Fruit fly (Drosophila melanogaster) whole organism, embryonic: ENCODE data around the gene Der-2.
A peak's percentile ranks its signal among the peaks of the same experiment; 100 is the strongest.

Source experiments
- Atf-2 ChIP-seq: fragments of 200-800 bp; sonication (Bioruptor generic); optimal IDR thresholded peaks from 2 replicates; lab custom pipeline; 2016; ENCODE audit warnings: missing biosample characterization, missing genetic modification characterization
- CG10267 ChIP-seq: fragments of 200-800 bp; sonication (Bioruptor generic); optimal IDR thresholded peaks from 2 replicates; lab custom pipeline; 2018; ENCODE audit warnings: missing biosample characterization, mild to moderate bottlenecking, missing genetic modification characterization, moderate library complexity
- CG10274 ChIP-seq: fragments of 200-800 bp; sonication (Bioruptor generic); optimal IDR thresholded peaks from 3 replicates; lab custom pipeline; 2017; ENCODE audit warnings: missing biosample characterization, mild to moderate bottlenecking, missing genetic modification characterization
- CG11247 ChIP-seq: fragments of 200-800 bp; sonication (Bioruptor generic); IDR thresholded peaks from 2 replicates; pipeline ENCODE4 v1.3.6; 2022; ENCODE audit warnings: missing biosample characterization, missing genetic modification characterization
- CG13424 ChIP-seq: fragments of 200-800 bp; sonication (Bioruptor generic); optimal IDR thresholded peaks from 2 replicates; lab custom pipeline; 2019; ENCODE audit warnings: missing biosample characterization, mild to moderate bottlenecking, missing genetic modification characterization, moderate library complexity
- CG15073 ChIP-seq: fragments of 200-800 bp; sonication (Bioruptor generic); optimal IDR thresholded peaks from 2 replicates; lab custom pipeline; 2016; ENCODE audit warnings: missing biosample characterization, missing genetic modification characterization
- CG17359 ChIP-seq: fragments of 200-800 bp; sonication (Bioruptor generic); optimal IDR thresholded peaks from 3 replicates; lab custom pipeline; 2018; ENCODE audit warnings: missing biosample characterization, mild to moderate bottlenecking, missing genetic modification characterization, moderate library complexity
- CG17385 ChIP-seq: fragments of 200-800 bp; sonication (Bioruptor generic); optimal IDR thresholded peaks from 3 replicates; lab custom pipeline; 2018; ENCODE audit warnings: missing biosample characterization, mild to moderate bottlenecking, missing genetic modification characterization
- CG32532 ChIP-seq: fragments of 200-800 bp; sonication (Bioruptor generic); IDR thresholded peaks from 2 replicates; pipeline ENCODE4 v1.3.6; 2022; ENCODE audit warnings: missing biosample characterization, missing genetic modification characterization
- CG33213 ChIP-seq: fragments of 200-800 bp; sonication (Bioruptor generic); optimal IDR thresholded peaks from 3 replicates; lab custom pipeline; 2016; ENCODE audit warnings: missing biosample characterization, missing genetic modification characterization
- CG3407 ChIP-seq: fragments of 200-800 bp; sonication (Bioruptor generic); optimal IDR thresholded peaks from 2 replicates; lab custom pipeline; 2018; ENCODE audit warnings: missing biosample characterization, mild to moderate bottlenecking, missing genetic modification characterization
- CG34422 ChIP-seq: fragments of 200-800 bp; sonication (Bioruptor generic); IDR thresholded peaks from 3 replicates; pipeline ENCODE4 v1.3.6; 2022; ENCODE audit warnings: missing biosample characterization, missing genetic modification characterization
- CG42726 ChIP-seq: fragments of 200-800 bp; sonication (Bioruptor generic); IDR thresholded peaks from 2 replicates; pipeline ENCODE4 v1.3.6; 2022; ENCODE audit warnings: missing biosample characterization, missing genetic modification characterization; ENCODE audit not compliant: partially characterized antibody
- CG4328 ChIP-seq: fragments of 200-800 bp; sonication (Bioruptor generic); optimal IDR thresholded peaks from 3 replicates; lab custom pipeline; 2017; ENCODE audit warnings: missing biosample characterization, missing genetic modification reagents, missing genetic modification characterization
- CG4707 ChIP-seq: fragments of 200-800 bp; sonication (Bioruptor generic); optimal IDR thresholded peaks from 2 replicates; lab custom pipeline; 2018; ENCODE audit warnings: missing biosample characterization, mild to moderate bottlenecking, missing genetic modification characterization, moderate library complexity
- CG5953 ChIP-seq: fragments of 200-800 bp; sonication (Bioruptor generic); IDR thresholded peaks from 2 replicates; pipeline ENCODE4 v1.3.6; 2022; ENCODE audit warnings: missing biosample characterization, missing genetic modification characterization
- CG6689 ChIP-seq: fragments of 200-800 bp; sonication (Bioruptor generic); IDR thresholded peaks from 2 replicates; pipeline ENCODE4 v1.3.6; 2022; ENCODE audit warnings: missing biosample characterization, missing genetic modification characterization
- CG7786 ChIP-seq: fragments of 200-800 bp; sonication (Bioruptor generic); optimal IDR thresholded peaks from 2 replicates; lab custom pipeline; 2016; ENCODE audit warnings: missing biosample characterization, missing genetic modification characterization
- CG8388 ChIP-seq: fragments of 200-800 bp; sonication (Bioruptor generic); optimal IDR thresholded peaks from 2 replicates; lab custom pipeline; 2019; ENCODE audit warnings: missing biosample characterization, mild to moderate bottlenecking, missing genetic modification characterization, moderate library complexity
- Dad ChIP-seq: fragments of 200-800 bp; sonication (Bioruptor generic); optimal IDR thresholded peaks from 3 replicates; lab custom pipeline; 2016; ENCODE audit warnings: missing biosample characterization, missing genetic modification characterization
- Doc2 ChIP-seq: fragments of 200-800 bp; sonication (Bioruptor generic); IDR thresholded peaks from 2 replicates; pipeline ENCODE4 v1.3.6; 2022; ENCODE audit warnings: missing biosample characterization, missing genetic modification characterization
- Fer1 ChIP-seq: fragments of 200-800 bp; sonication (Bioruptor generic); optimal IDR thresholded peaks from 2 replicates; lab custom pipeline; 2017; ENCODE audit warnings: missing biosample characterization, mild to moderate bottlenecking, missing genetic modification characterization
- Hr39 ChIP-seq: fragments of >200 bp; optimal IDR thresholded peaks from 2 replicates; lab custom pipeline; 2017
- Kr ChIP-seq: fragments of 200-800 bp; sonication (Bioruptor generic); optimal IDR thresholded peaks from 2 replicates; lab custom pipeline; 2017; ENCODE audit warnings: missing biosample characterization, mild to moderate bottlenecking, missing genetic modification characterization
- Mad ChIP-seq: fragments of 200-800 bp; sonication (Bioruptor generic); optimal IDR thresholded peaks from 2 replicates; lab custom pipeline; 2016; ENCODE audit warnings: missing biosample characterization, missing genetic modification characterization
- Poxn ChIP-seq: fragments of 200-800 bp; sonication (Bioruptor generic); IDR thresholded peaks from 2 replicates; pipeline ENCODE4 v1.3.6; 2022; ENCODE audit warnings: missing biosample characterization, missing genetic modification characterization
- Stat92E ChIP-seq, 3 experiments: fragments of >200 bp in 2 of 3; fragments of 200-800 bp in 1 of 3; sonication (Bioruptor generic) in 1 of 3; optimal IDR thresholded peaks; 2 replicates each; lab custom pipeline; 2017 to 2019; ENCODE audit warnings: missing biosample characterization in 3 of 3, missing genetic modification characterization in 3 of 3, mild to moderate bottlenecking in 1 of 3, moderate library complexity in 1 of 3
- btn ChIP-seq: fragments of 200-800 bp; sonication (Bioruptor generic); optimal IDR thresholded peaks from 2 replicates; lab custom pipeline; 2016; ENCODE audit warnings: missing biosample characterization, missing genetic modification characterization
- cato ChIP-seq: fragments of 200-800 bp; sonication (Bioruptor generic); optimal IDR thresholded peaks from 2 replicates; lab custom pipeline; 2016; ENCODE audit warnings: missing biosample characterization, missing genetic modification characterization, borderline replicate concordance
- cg ChIP-seq: fragments of 200-800 bp; sonication (Bioruptor generic); optimal IDR thresholded peaks from 3 replicates; lab custom pipeline; 2019; ENCODE audit warnings: missing biosample characterization, mild to moderate bottlenecking, missing genetic modification characterization, moderate library complexity
- chif ChIP-seq, 2 experiments: fragments of 200-800 bp; sonication (Bioruptor generic); optimal IDR thresholded peaks; 3 replicates each; lab custom pipeline; 2016; ENCODE audit warnings: missing biosample characterization in 2 of 2, missing genetic modification characterization in 2 of 2
- chinmo ChIP-seq: fragments of 200-800 bp; sonication (Bioruptor generic); IDR thresholded peaks from 4 replicates; pipeline ENCODE4 v1.3.6; 2022; ENCODE audit warnings: missing biosample characterization, missing genetic modification characterization; ENCODE audit not compliant: partially characterized antibody
- danr ChIP-seq: fragments of 200-800 bp; sonication (Bioruptor generic); IDR thresholded peaks from 2 replicates; pipeline ENCODE4 v1.3.6; 2022; ENCODE audit warnings: missing biosample characterization, missing genetic modification characterization
- dmrt99B ChIP-seq: fragments of 200-800 bp; sonication (Bioruptor generic); optimal IDR thresholded peaks from 2 replicates; lab custom pipeline; 2018; ENCODE audit warnings: missing biosample characterization, mild to moderate bottlenecking, missing genetic modification characterization, moderate library complexity
- knrl ChIP-seq: fragments of 200-800 bp; sonication (Bioruptor generic); IDR thresholded peaks from 3 replicates; pipeline ENCODE4 v1.3.6; 2022; ENCODE audit warnings: missing biosample characterization, missing genetic modification characterization; ENCODE audit not compliant: partially characterized antibody
- lab ChIP-seq: fragments of 200-800 bp; sonication (Bioruptor generic); optimal IDR thresholded peaks from 3 replicates; lab custom pipeline; 2017; ENCODE audit warnings: missing biosample characterization, missing genetic modification characterization, mild to moderate bottlenecking, moderate library complexity, missing genetic modification reagents
- lola ChIP-seq, 3 experiments: fragments of >200 bp in 2 of 3; fragments of 200-800 bp in 1 of 3; sonication (Bioruptor generic) in 1 of 3; optimal IDR thresholded peaks; 2 replicates each; lab custom pipeline; 2017 to 2019; ENCODE audit warnings: missing biosample characterization in 3 of 3, missing genetic modification characterization in 3 of 3, mild to moderate bottlenecking in 1 of 3, moderate library complexity in 1 of 3
- nau ChIP-seq: fragments of 200-800 bp; sonication (Bioruptor generic); optimal IDR thresholded peaks from 3 replicates; lab custom pipeline; 2017; ENCODE audit warnings: missing biosample characterization, mild to moderate bottlenecking, missing genetic modification characterization, missing genetic modification reagents
- odd ChIP-seq: fragments of 200-800 bp; sonication (Bioruptor generic); optimal IDR thresholded peaks from 2 replicates; lab custom pipeline; 2017; ENCODE audit warnings: missing biosample characterization, mild to moderate bottlenecking, missing genetic modification characterization
- pfk ChIP-seq: fragments of 200-800 bp; sonication (Bioruptor generic); optimal IDR thresholded peaks from 2 replicates; lab custom pipeline; 2018; ENCODE audit warnings: missing biosample characterization, mild to moderate bottlenecking, missing genetic modification characterization, moderate library complexity
- ro ChIP-seq: fragments of 200-800 bp; sonication (Bioruptor generic); IDR thresholded peaks from 2 replicates; pipeline ENCODE4 v1.3.6; 2022; ENCODE audit warnings: missing biosample characterization, missing genetic modification characterization
- sd ChIP-seq: fragments of 200-800 bp; sonication (Bioruptor generic); optimal IDR thresholded peaks from 3 replicates; lab custom pipeline; 2018; ENCODE audit warnings: missing biosample characterization, mild to moderate bottlenecking, missing genetic modification characterization, moderate library complexity
- sens-2 ChIP-seq: fragments of 200-800 bp; sonication (Bioruptor generic); IDR thresholded peaks from 2 replicates; pipeline ENCODE4 v1.3.6; 2022; ENCODE audit warnings: missing biosample characterization, missing genetic modification characterization
- tin ChIP-seq: fragments of 200-800 bp; sonication (Bioruptor generic); optimal IDR thresholded peaks from 3 replicates; lab custom pipeline; 2016; ENCODE audit warnings: missing biosample characterization, missing genetic modification characterization
- trh ChIP-seq: fragments of 200-800 bp; sonication (Bioruptor generic); optimal IDR thresholded peaks from 2 replicates; lab custom pipeline; 2016; ENCODE audit warnings: missing biosample characterization, missing genetic modification characterization
- z ChIP-seq: fragments of 200-800 bp; sonication (Bioruptor generic); IDR thresholded peaks from 3 replicates; pipeline ENCODE4 v1.3.6; 2022; ENCODE audit warnings: missing biosample characterization, missing genetic modification characterization
- zen2 ChIP-seq: fragments of 200-800 bp; sonication (Bioruptor generic); IDR thresholded peaks from 3 replicates; pipeline ENCODE4 v1.3.6; 2022; ENCODE audit warnings: missing biosample characterization, missing genetic modification characterization; ENCODE audit not compliant: partially characterized antibody
- zfh2 ChIP-seq: fragments of 200-800 bp; sonication (Bioruptor generic); optimal IDR thresholded peaks from 2 replicates; lab custom pipeline; 2016; ENCODE audit warnings: missing biosample characterization, missing genetic modification characterization

The Der-2 gene

dm6 chr3R:16448378-16449134, 35.5 kb downstream of the Der-2 start:
- peak; percentile 85 for TF ChIP-seq CG17359 (tag; lab: Kevin White, UChicago)
- peak; percentile 4 for TF ChIP-seq tin (GFP tag; lab: Kevin White, UChicago)
- peak; percentile 52; the same call in 1 of the 2 replicates for TF ChIP-seq danr
- peak; percentile 49 for TF ChIP-seq CG10267 (tag; lab: Kevin White, UChicago)
- peak; percentile 8; the same call in 1 of the 2 replicates for TF ChIP-seq Poxn
- TF ChIP-seq CG6689 (GFP tag; lab: Robert Waterston, UW): peak; percentile 72
- TF ChIP-seq sens-2 (GFP tag; lab: Robert Waterston, UW): peak; percentile 87
- peak; percentile 30 for TF ChIP-seq Dad (GFP tag; lab: Kevin White, UChicago)
- TF ChIP-seq sd (tag; lab: Kevin White, UChicago): peak; percentile 59
- no peak for TF ChIP-seq Kr
- TF ChIP-seq CG10274 (GFP tag; lab: Kevin White, UChicago): no peak
- peak; percentile 29 for TF ChIP-seq CG13424 (tag; lab: Kevin White, UChicago)
- peak; percentile 54 for TF ChIP-seq odd (GFP tag; lab: Kevin White, UChicago)
- peak; percentile 77 for TF ChIP-seq CG7786
- TF ChIP-seq CG33213: peak; percentile 38
- no peak for TF ChIP-seq pfk (GFP tag; lab: Kevin White, UChicago)
- TF ChIP-seq trh (GFP tag; lab: Kevin White, UChicago): peak; percentile 8
- TF ChIP-seq Doc2: no peak
- TF ChIP-seq cg (GFP tag; lab: Kevin White, UChicago): peak; percentile 39
- peak; percentile 12 for TF ChIP-seq ro (GFP tag; lab: Robert Waterston, UW)
- TF ChIP-seq CG3407 (GFP tag; lab: Kevin White, UChicago): peak; percentile 48
- no peak for TF ChIP-seq zen2 (GFP tag; lab: Robert Waterston, UW)
- no peak for TF ChIP-seq CG15073
- TF ChIP-seq nau (GFP tag; lab: Kevin White, UChicago): peak; percentile 58
- peak; percentile 64; the same call in 2 of the 3 replicates for TF ChIP-seq z (GFP tag; lab: Robert Waterston, UW)
- peak; percentile 82 for TF ChIP-seq CG8388 (GFP tag; lab: Kevin White, UChicago)
- TF ChIP-seq chif (GFP tag; optimal IDR thresholded peaks at IDR 0.05; lab: Kevin White, UChicago): peak; percentile 65 to 81
- no peak for TF ChIP-seq Hr39 (lab: Kevin White, UChicago)
- 0 out of 4 replicates have a peak, but pooled peaks have one; percentile 41 for TF ChIP-seq chinmo (GFP tag; lab: Robert Waterston, UW)
- TF ChIP-seq Stat92E (GFP tag; optimal IDR thresholded peaks at IDR 0.05; lab: Kevin White, UChicago): no peak
- TF ChIP-seq dmrt99B (tag; lab: Kevin White, UChicago): peak; percentile 59
- peak; percentile 70 for TF ChIP-seq CG5953 (GFP tag; lab: Robert Waterston, UW)
- TF ChIP-seq CG32532: peak; percentile 79
- peak; percentile 40 for TF ChIP-seq Atf-2
- TF ChIP-seq CG4707 (GFP tag; lab: Kevin White, UChicago): peak; percentile 81
- peak; percentile 58 for TF ChIP-seq cato
- no peak for TF ChIP-seq btn
- no peak for TF ChIP-seq lola (GFP tag; optimal IDR thresholded peaks at IDR 0.05; lab: Kevin White, UChicago)
- no peak for TF ChIP-seq CG42726 (GFP tag; lab: Robert Waterston, UW)
- TF ChIP-seq CG4328 (GFP tag; lab: Kevin White, UChicago): no peak
- TF ChIP-seq CG17385: peak; percentile 52
- peak; percentile 68 for TF ChIP-seq Mad (GFP tag; lab: Kevin White, UChicago)
- TF ChIP-seq Fer1 (GFP tag; lab: Kevin White, UChicago): peak; percentile 67
- peak; percentile 65 for TF ChIP-seq zfh2
- TF ChIP-seq knrl (GFP tag; lab: Robert Waterston, UW): no peak
- peak; percentile 75 for TF ChIP-seq CG11247 (GFP tag; lab: Robert Waterston, UW)
- TF ChIP-seq lab (GFP tag; lab: Kevin White, UChicago): peak; percentile 56
- peak; percentile 17; the same call in 2 of the 3 replicates for TF ChIP-seq CG34422 (GFP tag; lab: Robert Waterston, UW)
